Fruit fly (Drosophila melanogaster) whole organism, pupa: ENCODE data around the gene Cp7Fb.

Experiments
- CG10348 ChIP-seq: fragments of 200-800 bp; sonication (Bioruptor generic); IDR thresholded peaks from 2 replicates; pipeline ENCODE4 v1.3.6; 2022; ENCODE audit warnings: missing biosample characterization, missing genetic modification characterization
- CG12605 ChIP-seq: fragments of 200-800 bp; sonication (Bioruptor generic); IDR thresholded peaks from 2 replicates; pipeline ENCODE4 v1.3.6; 2022; ENCODE audit warnings: missing biosample characterization, missing genetic modification characterization
- CG13204 ChIP-seq: fragments of 200-800 bp; sonication (Bioruptor generic); optimal IDR thresholded peaks from 2 replicates; lab custom pipeline; 2018; ENCODE audit warnings: missing biosample characterization, mild to moderate bottlenecking, missing genetic modification characterization, moderate library complexity
- CG14655 ChIP-seq: fragments of 200-800 bp; sonication (Bioruptor generic); optimal IDR thresholded peaks from 3 replicates; lab custom pipeline; 2017; ENCODE audit warnings: mild to moderate bottlenecking, missing biosample characterization, missing genetic modification reagents, missing genetic modification characterization
- CG15710 ChIP-seq: fragments of 200-800 bp; sonication (Bioruptor generic); optimal IDR thresholded peaks from 2 replicates; lab custom pipeline; 2018; ENCODE audit warnings: missing biosample characterization, mild to moderate bottlenecking, missing genetic modification characterization, moderate library complexity
- CG17806 ChIP-seq: fragments of 200-800 bp; sonication (Bioruptor generic); optimal IDR thresholded peaks from 2 replicates; lab custom pipeline; 2018; ENCODE audit warnings: missing biosample characterization, mild to moderate bottlenecking, missing genetic modification characterization, moderate library complexity
- CG32121 ChIP-seq: fragments of 200-800 bp; sonication (Bioruptor generic); IDR thresholded peaks from 2 replicates; pipeline ENCODE4 v1.3.6; 2022; ENCODE audit warnings: missing biosample characterization, missing genetic modification characterization
- CG4496 ChIP-seq: fragments of 200-800 bp; sonication (Bioruptor generic); IDR thresholded peaks from 3 replicates; pipeline ENCODE4 v1.3.6; 2022; ENCODE audit warnings: missing biosample characterization, missing genetic modification characterization
- CG8301 ChIP-seq: fragments of 200-800 bp; sonication (Bioruptor generic); optimal IDR thresholded peaks from 2 replicates; lab custom pipeline; 2018; ENCODE audit warnings: missing biosample characterization, mild to moderate bottlenecking, missing genetic modification characterization
- CG9948 ChIP-seq: fragments of 200-800 bp; sonication (Bioruptor generic); optimal IDR thresholded peaks from 2 replicates; lab custom pipeline; 2018; ENCODE audit warnings: missing biosample characterization, mild to moderate bottlenecking, missing genetic modification characterization, moderate library complexity
- D1 ChIP-seq: fragments of 200-800 bp; sonication (Bioruptor generic); optimal IDR thresholded peaks from 2 replicates; lab custom pipeline; 2018; ENCODE audit warnings: missing biosample characterization, mild to moderate bottlenecking, missing genetic modification characterization, moderate library complexity
- EcR ChIP-seq: fragments of 200-800 bp; sonication (Bioruptor generic); optimal IDR thresholded peaks from 3 replicates; lab custom pipeline; 2019; ENCODE audit warnings: missing biosample characterization, missing genetic modification characterization, mild to moderate bottlenecking, moderate library complexity, missing genetic modification reagents
- Ets98B ChIP-seq: fragments of 200-800 bp; sonication (Bioruptor generic); IDR thresholded peaks from 2 replicates; pipeline ENCODE4 v1.3.6; 2022; ENCODE audit warnings: missing biosample characterization, missing genetic modification characterization
- Pif1A ChIP-seq: fragments of 200-800 bp; sonication (Bioruptor generic); optimal IDR thresholded peaks from 3 replicates; lab custom pipeline; 2016; ENCODE audit warnings: missing biosample characterization, missing genetic modification characterization
- Pif1B ChIP-seq: fragments of 200-800 bp; sonication (Bioruptor generic); optimal IDR thresholded peaks from 3 replicates; lab custom pipeline; 2016; ENCODE audit warnings: missing biosample characterization, missing genetic modification characterization
- Snoo ChIP-seq: fragments of 200-800 bp; sonication (Bioruptor generic); optimal IDR thresholded peaks from 3 replicates; lab custom pipeline; 2017; ENCODE audit warnings: missing biosample characterization, mild to moderate bottlenecking, missing genetic modification characterization, inconsistent platforms
- fd96Ca ChIP-seq: fragments of 200-800 bp; sonication (Bioruptor generic); IDR thresholded peaks from 3 replicates; pipeline ENCODE4 v1.3.6; 2022; ENCODE audit warnings: missing biosample characterization, missing genetic modification characterization
- gl ChIP-seq: fragments of 200-800 bp; sonication (Bioruptor generic); optimal IDR thresholded peaks from 2 replicates; lab custom pipeline; 2018; ENCODE audit warnings: missing biosample characterization, mild to moderate bottlenecking, missing genetic modification characterization
- rn ChIP-seq: fragments of 200-800 bp; sonication (Bioruptor generic); IDR thresholded peaks from 2 replicates; pipeline ENCODE4 v1.3.6; 2022; ENCODE audit warnings: missing biosample characterization, missing genetic modification characterization

Cp7Fb gene

DNA sequence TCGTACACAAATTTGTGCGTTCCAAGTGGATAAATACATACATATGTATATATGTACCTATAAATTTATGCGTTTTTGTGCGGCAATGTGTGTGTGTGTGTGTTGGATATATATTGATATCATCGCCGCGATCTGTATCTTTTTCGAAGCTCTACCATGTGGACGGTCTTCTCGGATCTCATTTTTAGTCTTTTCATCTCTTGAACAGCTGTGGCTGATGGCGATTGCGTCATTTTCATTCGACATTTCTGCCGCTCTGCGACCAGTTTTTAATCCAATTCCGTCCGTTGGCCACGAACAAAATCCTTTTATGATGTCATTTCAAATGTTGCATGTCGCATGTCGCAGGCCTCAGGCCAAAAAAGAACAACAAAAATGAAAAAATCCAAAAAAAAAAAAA lies 46.9 kb downstream of the Cp7Fb start:
- no peak for TF ChIP-seq CG4496 (GFP tag; lab: Robert Waterston, UW)
- no peak for TF ChIP-seq gl (tag; lab: Kevin White, UChicago)
- TF ChIP-seq D1 (tag; lab: Kevin White, UChicago), result no peak
- TF ChIP-seq CG15710 (tag; lab: Kevin White, UChicago), result no peak
- no peak for TF ChIP-seq CG9948 (tag; lab: Kevin White, UChicago)
- TF ChIP-seq rn (GFP tag; lab: Robert Waterston, UW), result no peak
- no peak for TF ChIP-seq Pif1B
- TF ChIP-seq CG12605 (GFP tag; lab: Robert Waterston, UW), result no peak
- TF ChIP-seq CG14655 (GFP tag; lab: Kevin White, UChicago), result no peak
- no peak for TF ChIP-seq CG8301 (tag; lab: Kevin White, UChicago)
- no peak for TF ChIP-seq EcR (GFP tag; lab: Kevin White, UChicago)
- no peak for TF ChIP-seq CG17806 (tag; lab: Kevin White, UChicago)
- TF ChIP-seq Pif1A, result no peak
- TF ChIP-seq CG32121 (GFP tag; lab: Robert Waterston, UW), result no peak
- no peak for TF ChIP-seq CG10348 (GFP tag; lab: Robert Waterston, UW)

DNA sequence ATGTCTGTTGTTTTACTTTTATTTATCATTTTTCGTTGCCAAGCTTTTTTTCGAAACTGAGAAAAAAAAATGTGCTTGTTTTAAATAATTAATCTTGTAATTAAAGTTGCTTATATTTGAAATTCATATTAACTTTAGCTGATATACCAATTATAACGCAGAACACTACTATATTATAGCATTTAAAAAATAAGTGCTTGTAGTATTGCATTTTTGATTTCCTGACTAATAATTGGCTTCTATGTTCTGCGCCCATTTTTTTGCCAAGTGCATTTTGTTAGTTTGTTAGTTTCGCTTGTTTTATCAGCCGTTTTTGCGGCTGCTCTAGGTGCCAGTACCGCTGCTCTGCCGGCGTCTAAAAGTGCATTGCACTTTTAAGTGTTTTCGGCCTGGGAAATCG lies 47.9 kb downstream of the Cp7Fb start:
- TF ChIP-seq CG14655 (GFP tag; lab: Kevin White, UChicago), result peak; percentile 55
- TF ChIP-seq rn (GFP tag; lab: Robert Waterston, UW), result no peak
- peak; percentile 26; the same call in 1 of the 2 replicates for TF ChIP-seq Ets98B (GFP tag; lab: Robert Waterston, UW)
- peak; percentile 52; the same call in 2 of the 3 replicates for TF ChIP-seq CG4496 (GFP tag; lab: Robert Waterston, UW)
- no peak for TF ChIP-seq fd96Ca (GFP tag; lab: Robert Waterston, UW)
- peak; percentile 64 for TF ChIP-seq CG32121 (GFP tag; lab: Robert Waterston, UW)
- peak; percentile 50 for TF ChIP-seq CG8301 (tag; lab: Kevin White, UChicago)
- TF ChIP-seq CG15710 (tag; lab: Kevin White, UChicago), result no peak
- TF ChIP-seq Snoo, result no peak

DNA sequence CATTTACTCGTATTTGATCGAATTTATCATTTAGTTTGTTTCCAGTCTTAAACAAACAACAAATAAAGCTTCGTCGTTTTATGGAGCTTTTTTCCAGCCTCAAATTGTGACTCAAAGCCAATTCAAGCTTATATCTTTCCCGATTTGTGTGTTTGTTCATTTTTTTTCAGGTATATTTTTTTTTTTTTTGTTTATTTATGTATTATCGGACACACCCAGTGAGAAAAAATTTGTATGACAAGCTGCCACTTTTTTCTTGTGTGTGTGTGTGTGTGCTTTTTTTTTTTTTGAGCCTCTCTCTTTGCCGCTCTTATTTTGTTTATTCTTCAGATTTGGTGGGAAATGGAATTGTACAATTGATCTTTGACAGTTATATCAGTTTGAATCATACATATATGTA lies 48.9 kb downstream of the Cp7Fb start:
- peak; percentile 30; the same call in 1 of the 2 replicates for TF ChIP-seq CG32121 (GFP tag; lab: Robert Waterston, UW)
- TF ChIP-seq CG17806 (tag; lab: Kevin White, UChicago), result no peak
- TF ChIP-seq fd96Ca (GFP tag; lab: Robert Waterston, UW), result no peak
- no peak for TF ChIP-seq CG13204
- TF ChIP-seq Pif1B, result no peak
- TF ChIP-seq Pif1A, result peak; percentile 8

DNA sequence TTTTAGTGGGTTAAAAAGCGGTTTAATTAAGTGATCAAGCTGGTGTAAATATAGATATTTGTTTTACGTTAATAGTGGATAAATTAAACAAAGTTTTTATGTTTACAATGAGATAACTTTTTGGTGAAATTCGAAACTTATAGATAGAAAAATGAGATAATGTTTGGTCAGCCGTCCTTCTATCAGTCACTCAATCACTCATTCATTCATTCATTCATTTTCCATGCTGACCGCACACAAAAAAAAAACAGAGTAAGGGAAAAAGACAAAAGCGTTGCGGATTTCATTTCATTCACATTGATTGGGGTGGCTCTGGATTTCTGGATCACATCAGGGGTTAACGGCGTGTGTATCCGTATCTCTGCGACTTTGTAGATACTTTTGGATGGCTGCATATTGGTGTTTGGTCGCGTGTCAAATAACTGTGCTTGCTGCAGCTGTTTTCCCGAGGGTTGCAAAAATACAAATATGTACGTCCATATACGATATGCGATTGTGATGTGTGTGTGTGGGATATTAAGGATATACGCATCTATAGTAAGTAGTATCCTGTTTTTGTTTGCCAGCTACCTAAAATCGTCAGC lies 50.0 kb downstream of the Cp7Fb start:
- TF ChIP-seq CG8301 (tag; lab: Kevin White, UChicago) (no peak), CG32121 (GFP tag; lab: Robert Waterston, UW) (no peak), Snoo (no peak), CG17806 (tag; lab: Kevin White, UChicago) (no peak), fd96Ca (GFP tag; lab: Robert Waterston, UW) (no peak), CG4496 (GFP tag; lab: Robert Waterston, UW) (no peak), CG15710 (tag; lab: Kevin White, UChicago) (no peak), EcR (GFP tag; lab: Kevin White, UChicago) (no peak), CG10348 (GFP tag; lab: Robert Waterston, UW) (no peak)
